Worm (Caenorhabditis elegans) whole organism, young adult: ENCODE results near the gene T06E8.2.
"Not testable (repeated sequence)": the region's sequence is repeated elsewhere in the genome, so short reads cannot be mapped to it uniquely, and the experiment has no call there.

ENCODE experiments used
- B0261.1 ChIP-seq: sonication (generic microtip); optimal IDR thresholded peaks from 2 replicates; lab custom pipeline; 2016; ENCODE audit warnings: mild to moderate bottlenecking, missing genetic modification characterization, moderate library complexity, missing compliant biosample characterization
- F57A8.1 ChIP-seq: fragments of 200-800 bp; sonication (Bioruptor generic); optimal IDR thresholded peaks from 2 replicates; lab custom pipeline; 2018; ENCODE audit warnings: mild to moderate bottlenecking, missing genetic modification characterization, moderate library complexity, missing compliant biosample characterization
- T26A5.8 ChIP-seq: sonication (generic microtip); optimal IDR thresholded peaks from 2 replicates; lab custom pipeline; 2016; ENCODE audit warnings: missing genetic modification characterization, missing compliant biosample characterization
- Y53G8AR.9 ChIP-seq: fragments of 200-800 bp; sonication (Bioruptor generic); conservative IDR thresholded peaks from 2 replicates; pipeline ENCODE4 v1.3.6; 2022; ENCODE audit warnings: missing genetic modification reagents, missing genetic modification characterization, missing compliant biosample characterization
- Y79H2A.3 ChIP-seq: fragments of 200-800 bp; sonication (Bioruptor generic); conservative IDR thresholded peaks from 2 replicates; pipeline ENCODE4 v1.3.6; 2022; ENCODE audit warnings: missing genetic modification reagents, missing genetic modification characterization, missing compliant biosample characterization
- ZK185.1 ChIP-seq: sonication (generic microtip); optimal IDR thresholded peaks from 2 replicates; lab custom pipeline; 2016; ENCODE audit warnings: mild to moderate bottlenecking, missing genetic modification characterization, missing compliant biosample characterization; ENCODE audit not compliant: poor library complexity, severe bottlenecking
- ama-1 ChIP-seq, 3 experiments: fragments of 150-350 bp in 1 of 3; sonication (generic microtip) in 2 of 3; optimal IDR thresholded peaks; 2 replicates each; lab custom pipeline; 2014 to 2018; ENCODE audit warnings: missing biosample characterization in 2 of 3, missing genetic modification characterization in 2 of 3, missing genetic modification reagents in 2 of 3
- athp-1 ChIP-seq: sonication (generic microtip); optimal IDR thresholded peaks from 2 replicates; lab custom pipeline; 2017; ENCODE audit warnings: mild to moderate bottlenecking, missing genetic modification characterization, missing compliant biosample characterization
- cebp-1 ChIP-seq, 2 experiments: fragments of 200-800 bp in 1 of 2; sonication (Bioruptor generic) in 1 of 2; sonication (generic microtip) in 1 of 2; IDR thresholded peaks in 1 of 2; optimal IDR thresholded peaks in 1 of 2; 2 replicates each; pipeline versions ENCODE4 v1.3.6 to Lab custom; 2017 to 2022; ENCODE audit warnings: missing compliant biosample characterization in 2 of 2, missing genetic modification characterization in 2 of 2, mild to moderate bottlenecking in 1 of 2, missing genetic modification reagents in 1 of 2, moderate library complexity in 1 of 2
- ceh-27 ChIP-seq: fragments of 200-800 bp; sonication (Bioruptor generic); optimal IDR thresholded peaks from 2 replicates; lab custom pipeline; 2018; ENCODE audit warnings: mild to moderate bottlenecking, missing genetic modification characterization, moderate library complexity, missing compliant biosample characterization
- ceh-40 ChIP-seq: fragments of 200-800 bp; sonication (Bioruptor generic); IDR thresholded peaks from 2 replicates; pipeline ENCODE4 v1.3.6; 2022; ENCODE audit warnings: missing genetic modification characterization, missing compliant biosample characterization
- ceh-58 ChIP-seq: fragments of 200-800 bp; sonication (Bioruptor generic); IDR thresholded peaks from 2 replicates; pipeline ENCODE4 v1.3.6; 2022; ENCODE audit warnings: missing genetic modification characterization, missing compliant biosample characterization
- ceh-79 ChIP-seq: sonication (generic microtip); optimal IDR thresholded peaks from 2 replicates; lab custom pipeline; 2017; ENCODE audit warnings: mild to moderate bottlenecking, missing genetic modification characterization, missing compliant biosample characterization
- dpff-1 ChIP-seq: sonication (generic microtip); optimal IDR thresholded peaks from 2 replicates; lab custom pipeline; 2017; ENCODE audit warnings: mild to moderate bottlenecking, missing genetic modification characterization, missing compliant biosample characterization
- egl-18 ChIP-seq: fragments of 200-800 bp; sonication (Bioruptor generic); IDR thresholded peaks from 2 replicates; pipeline ENCODE4 v1.3.6; 2022; ENCODE audit warnings: missing genetic modification reagents, missing genetic modification characterization, missing compliant biosample characterization
- hmg-1.2 ChIP-seq: fragments of 200-800 bp; sonication (Bioruptor generic); IDR thresholded peaks from 2 replicates; pipeline ENCODE4 v1.3.6; 2022; ENCODE audit warnings: missing genetic modification reagents, missing genetic modification characterization, missing compliant biosample characterization
- hrde-1 ChIP-seq: sonication (generic microtip); optimal IDR thresholded peaks from 2 replicates; lab custom pipeline; 2016; ENCODE audit warnings: missing genetic modification characterization, mild to moderate bottlenecking, missing compliant biosample characterization, moderate library complexity, missing genotype, missing genetic modification reagents, borderline replicate concordance
- lsl-1 ChIP-seq: fragments of 200-800 bp; sonication (Bioruptor generic); optimal IDR thresholded peaks from 2 replicates; lab custom pipeline; 2018; ENCODE audit warnings: mild to moderate bottlenecking, missing genetic modification characterization, moderate library complexity, missing compliant biosample characterization
- lsy-27 ChIP-seq: sonication (generic microtip); optimal IDR thresholded peaks from 2 replicates; lab custom pipeline; 2017; ENCODE audit warnings: missing genetic modification characterization, mild to moderate bottlenecking, missing compliant biosample characterization, antibody characterized with exemption, missing genotype, borderline replicate concordance; ENCODE audit not compliant: insufficient read depth
- mxl-1 ChIP-seq: sonication (generic microtip); optimal IDR thresholded peaks from 2 replicates; lab custom pipeline; 2016; ENCODE audit warnings: missing genetic modification characterization, missing compliant biosample characterization
- nfya-1 ChIP-seq: sonication (generic microtip); optimal IDR thresholded peaks from 2 replicates; lab custom pipeline; 2017; ENCODE audit warnings: antibody characterized with exemption, missing compliant biosample characterization, missing genetic modification characterization, borderline replicate concordance; ENCODE audit not compliant: insufficient read depth
- nhr-120 ChIP-seq: fragments of 200-800 bp; sonication (Bioruptor generic); IDR thresholded peaks from 2 replicates; pipeline ENCODE4 v1.3.6; 2022; ENCODE audit warnings: missing genetic modification characterization, missing compliant biosample characterization
- nhr-80 ChIP-seq: sonication (generic microtip); optimal IDR thresholded peaks from 2 replicates; lab custom pipeline; 2016; ENCODE audit warnings: missing genetic modification characterization, missing compliant biosample characterization
- pha-4 ChIP-seq: fragments of 150-350 bp; sonication (generic microtip); optimal IDR thresholded peaks from 2 replicates; lab custom pipeline; 2014; ENCODE audit warnings: missing biosample characterization, missing genetic modification reagents, missing genetic modification characterization
- rcor-1 ChIP-seq: fragments of 200-800 bp; sonication (Bioruptor generic); IDR thresholded peaks from 2 replicates; pipeline ENCODE4 v1.3.6; 2022; ENCODE audit warnings: missing genetic modification reagents, missing genetic modification characterization, missing compliant biosample characterization
- repo-1 ChIP-seq: sonication (generic microtip); optimal IDR thresholded peaks from 2 replicates; lab custom pipeline; 2017; ENCODE audit warnings: mild to moderate bottlenecking, missing genetic modification characterization, missing compliant biosample characterization
- snpc-1.1 ChIP-seq: sonication (generic microtip); optimal IDR thresholded peaks from 2 replicates; lab custom pipeline; 2017; ENCODE audit warnings: missing genetic modification characterization, mild to moderate bottlenecking, missing compliant biosample characterization, antibody characterized with exemption, moderate library complexity, missing genotype, missing genetic modification reagents; ENCODE audit not compliant: insufficient read depth
- snpc-1.3 ChIP-seq: sonication (generic microtip); optimal IDR thresholded peaks from 2 replicates; lab custom pipeline; 2017; ENCODE audit warnings: missing genetic modification characterization, mild to moderate bottlenecking, missing compliant biosample characterization, antibody characterized with exemption, moderate library complexity, missing genotype, missing genetic modification reagents; ENCODE audit not compliant: insufficient read depth
- snpc-4 ChIP-seq, 5 experiments: fragments of 150-350 bp in 1 of 5; sonication (generic microtip) in 4 of 5; optimal IDR thresholded peaks; 2 replicates each; lab custom pipeline; 2014 to 2018; ENCODE audit warnings: missing genetic modification characterization in 5 of 5, missing biosample characterization in 3 of 5, antibody characterized with exemption in 2 of 5, mild to moderate bottlenecking in 2 of 5, missing compliant biosample characterization in 2 of 5, missing genotype in 2 of 5, moderate library complexity in 2 of 5, missing genetic modification reagents in 1 of 5
- tbx-9 ChIP-seq: sonication (generic microtip); optimal IDR thresholded peaks from 2 replicates; lab custom pipeline; 2016; ENCODE audit warnings: borderline replicate concordance, missing genetic modification characterization, inconsistent platforms, missing compliant biosample characterization
- unc-130 ChIP-seq: sonication (generic microtip); optimal IDR thresholded peaks from 2 replicates; lab custom pipeline; 2016; ENCODE audit warnings: missing genetic modification reagents, missing genetic modification characterization, missing compliant biosample characterization
- zfh-2 ChIP-seq: fragments of 200-800 bp; sonication (Bioruptor generic); conservative IDR thresholded peaks from 2 replicates; pipeline ENCODE4 v1.3.6; 2022; ENCODE audit warnings: missing genetic modification reagents, missing genetic modification characterization, missing compliant biosample characterization
- ztf-18 ChIP-seq: sonication (generic microtip); optimal IDR thresholded peaks from 2 replicates; lab custom pipeline; 2016; ENCODE audit warnings: missing genotype, mild to moderate bottlenecking, missing genetic modification characterization, missing compliant biosample characterization

Gene T06E8.2

DNA sequence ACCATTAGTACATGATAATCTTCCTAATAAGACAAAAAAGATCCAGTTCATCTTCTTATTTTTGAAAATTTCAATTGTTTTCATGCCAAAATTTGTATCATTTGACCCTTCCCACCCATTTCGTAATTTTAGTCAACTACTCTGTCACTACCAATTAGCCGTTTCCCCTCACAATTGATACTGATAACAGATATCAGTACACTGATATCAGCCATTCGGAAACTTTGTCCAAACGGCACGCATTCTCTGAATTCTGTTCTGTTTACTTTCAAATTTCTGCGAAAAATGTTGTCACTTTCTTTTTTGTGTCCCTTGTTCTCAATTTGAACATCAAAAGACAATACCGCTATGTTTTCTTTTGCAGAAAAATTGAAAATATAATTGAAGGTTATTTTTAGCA, 23.6 kb downstream of the T06E8.2 start:
- peak; percentile 45 for TF ChIP-seq nhr-80 (tag; lab: Kevin White, UChicago)
- no peak for TF ChIP-seq cebp-1 (GFP tag; IDR thresholded peaks at IDR 0.05; lab: Robert Waterston, UW)
- peak; percentile 49 for TF ChIP-seq cebp-1 (tag; optimal IDR thresholded peaks at IDR 0.05; lab: Kevin White, UChicago)
- TF ChIP-seq nfya-1 (tag; lab: Kevin White, UChicago): no peak

DNA sequence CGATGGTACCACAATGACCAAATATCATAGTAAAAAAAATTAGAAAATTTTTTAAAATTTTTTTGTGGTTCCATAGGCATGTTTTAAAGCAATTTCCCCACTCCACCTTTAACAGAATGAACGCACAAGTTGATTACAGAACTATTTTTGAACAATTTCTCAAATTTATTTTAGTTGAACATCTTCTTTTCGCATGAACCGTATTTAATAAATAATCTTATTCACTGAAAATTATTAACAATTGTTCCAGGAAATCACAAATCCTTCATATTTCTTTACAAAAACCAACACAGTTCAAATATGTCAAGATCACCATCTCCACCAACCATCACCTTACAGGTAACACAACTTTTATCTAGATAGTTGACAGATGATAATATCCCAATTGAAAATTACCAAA, 24.6 kb downstream of the T06E8.2 start, which contains the start of gene lea-1:
Gene lea-1, plus strand, starts transcription at position 301 of the 400 bp plus-strand sequence.
- TF ChIP-seq athp-1 (tag; lab: Kevin White, UChicago) (no peak), mxl-1 (tag; lab: Kevin White, UChicago) (no peak), egl-18 (GFP tag; lab: Robert Waterston, UW) (no peak), T26A5.8 (tag; lab: Kevin White, UChicago) (no peak), dpff-1 (tag; lab: Kevin White, UChicago) (no peak), lsl-1 (GFP tag; lab: Kevin White, UChicago) (no peak), ceh-58 (GFP tag; lab: Robert Waterston, UW) (no peak)

DNA sequence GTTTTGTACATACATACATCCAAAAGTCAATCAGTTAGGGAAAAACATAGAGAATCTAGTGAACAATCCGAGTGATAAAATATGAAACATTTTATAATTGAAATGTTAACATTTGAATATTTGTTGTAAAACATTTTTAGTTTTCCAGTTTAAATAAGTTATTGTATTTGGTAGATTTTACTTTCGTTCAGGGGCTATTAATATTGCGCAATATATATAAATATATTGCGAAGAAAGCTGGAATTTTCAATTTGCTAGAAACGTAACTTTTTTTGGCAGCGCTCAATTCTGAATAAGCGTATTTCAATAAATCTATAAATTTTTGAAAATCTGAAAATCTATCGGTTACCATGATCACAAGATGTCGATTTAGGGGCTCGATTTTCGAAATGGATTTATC, 28.7 kb downstream of the T06E8.2 start:
- TF ChIP-seq cebp-1 (GFP tag; IDR thresholded peaks at IDR 0.05; lab: Robert Waterston, UW) (no peak), cebp-1 (tag; optimal IDR thresholded peaks at IDR 0.05; lab: Kevin White, UChicago) (peak; percentile 14), ceh-27 (no peak), lsy-27 (tag; lab: Kevin White, UChicago) (no peak), F57A8.1 (GFP tag; lab: Kevin White, UChicago) (no peak), nhr-120 (GFP tag; lab: Robert Waterston, UW) (no peak), pha-4 (tag; lab: Kevin White, UChicago) (no peak)

DNA sequence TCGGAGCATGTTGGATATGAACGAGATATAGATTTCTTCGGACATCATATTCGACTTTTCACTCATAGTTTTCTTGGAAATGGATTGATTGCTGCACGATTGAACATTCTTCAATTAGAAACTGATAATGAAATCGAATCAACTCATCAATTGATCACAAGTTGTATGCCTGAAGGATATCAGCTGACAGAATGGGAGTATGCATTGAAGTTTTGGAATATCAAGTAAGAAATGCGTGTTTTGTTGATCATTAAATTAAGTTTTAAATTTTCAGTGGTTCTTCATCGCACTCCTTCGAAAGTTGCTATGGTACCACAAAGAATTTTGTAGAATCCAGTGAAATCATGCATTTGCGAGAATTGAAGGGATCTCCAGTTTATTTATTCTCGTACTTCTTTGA, 29.8 kb downstream of the T06E8.2 start:
- TF ChIP-seq Y79H2A.3 (GFP tag; lab: Robert Waterston, UW) (no peak), ceh-40 (no peak), ceh-79 (no peak), ZK185.1 (tag; lab: Kevin White, UChicago) (no peak), ztf-18 (no peak), zfh-2 (GFP tag; lab: Robert Waterston, UW) (no peak), hrde-1 (no peak), repo-1 (tag; lab: Kevin White, UChicago) (no peak), B0261.1 (tag; lab: Kevin White, UChicago) (no peak), ama-1 (optimal IDR thresholded peaks at IDR 0.05; lab: Kevin White, UChicago) (no peak), ama-1 (GFP tag; optimal IDR thresholded peaks at IDR 0.05; lab: Kevin White, UChicago) (no peak), snpc-1.3 (no peak), unc-130 (no peak), tbx-9 (tag; lab: Kevin White, UChicago) (no peak), ceh-27 (no peak), Y53G8AR.9 (GFP tag; lab: Robert Waterston, UW) (no peak)

DNA sequence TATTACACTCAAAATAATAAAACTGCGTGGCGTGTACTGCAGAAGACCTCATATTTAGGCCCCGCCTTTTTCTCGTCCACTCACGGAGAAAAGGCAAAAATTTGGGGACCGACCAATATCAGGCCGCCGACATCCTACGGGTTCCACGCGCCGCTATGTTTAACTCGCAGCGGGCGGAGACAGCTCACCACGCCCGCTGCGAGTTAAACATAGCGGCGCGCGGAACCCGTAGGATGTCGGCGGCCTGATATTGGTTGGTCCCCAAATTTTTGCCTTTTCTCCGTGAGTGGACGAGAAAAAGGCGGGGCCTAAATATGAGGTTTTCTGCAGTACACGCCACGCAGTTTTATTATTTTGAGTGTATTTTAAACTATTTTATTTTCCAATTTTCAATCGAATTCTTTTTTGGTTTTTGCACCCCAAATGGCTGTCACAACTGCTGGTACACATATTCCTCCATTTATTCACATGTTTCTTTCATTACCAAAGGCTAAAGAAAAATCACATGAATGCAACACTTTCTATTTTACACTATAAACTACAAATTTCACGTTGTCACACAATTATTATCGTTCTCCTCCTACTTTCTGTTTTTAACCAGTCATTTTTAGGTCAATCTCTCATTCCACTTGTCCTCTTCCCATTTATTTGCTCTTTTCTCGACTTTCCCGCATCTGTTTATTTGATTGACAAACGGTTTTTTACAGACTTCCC, 32.0 kb downstream of the T06E8.2 start, which contains the start of gene uda-1:
Gene uda-1, plus strand, starts transcription at position 708 of the 714 bp plus-strand sequence.
- TF ChIP-seq rcor-1 (GFP tag; lab: Robert Waterston, UW) (0 out of 2 replicates have a peak, but pooled peaks have one; percentile 34), snpc-4 (tag; optimal IDR thresholded peaks at IDR 0.05; lab: Kevin White, UChicago) (peak in 3 of 4 experiments; percentile 42 to 95 (median 92)), hmg-1.2 (GFP tag; lab: Robert Waterston, UW) (peak; percentile 57), snpc-1.1 (peak; percentile 76)
- not testable (repeated sequence) for TF ChIP-seq snpc-4 (GFP tag; optimal IDR thresholded peaks at IDR 0.05; lab: Kevin White, UChicago)
